Fruit fly (Drosophila melanogaster) whole organism, prepupa: ENCODE data around the gene dsx-c73A.

Experiments
- Blimp-1 ChIP-seq: fragments of 200-800 bp; sonication (Bioruptor generic); optimal IDR thresholded peaks from 3 replicates; lab custom pipeline; 2017; ENCODE audit warnings: missing biosample characterization, missing genetic modification characterization, mild to moderate bottlenecking, moderate library complexity, missing genetic modification reagents
- CG10631 ChIP-seq: fragments of 200-800 bp; sonication (Bioruptor generic); optimal IDR thresholded peaks from 2 replicates; lab custom pipeline; 2016; ENCODE audit warnings: missing biosample characterization, missing genetic modification characterization
- CG10669 ChIP-seq: fragments of 200-800 bp; sonication (Bioruptor generic); optimal IDR thresholded peaks from 3 replicates; lab custom pipeline; 2018; ENCODE audit warnings: missing biosample characterization, mild to moderate bottlenecking, missing genetic modification characterization, moderate library complexity
- CG11762 ChIP-seq: fragments of 200-800 bp; sonication (Bioruptor generic); optimal IDR thresholded peaks from 3 replicates; lab custom pipeline; 2016; ENCODE audit warnings: missing biosample characterization, missing genetic modification characterization; ENCODE audit not compliant: insufficient read depth
- CG15336 ChIP-seq: fragments of 200-800 bp; sonication (Bioruptor generic); IDR thresholded peaks from 2 replicates; pipeline ENCODE4 v1.3.6; 2022; ENCODE audit warnings: missing biosample characterization, missing genetic modification characterization
- CG3032 ChIP-seq: fragments of 200-800 bp; optimal IDR thresholded peaks from 2 replicates; lab custom pipeline; 2019; ENCODE audit warnings: missing biosample characterization, mild to moderate bottlenecking, missing genetic modification characterization, moderate library complexity
- CG31627 ChIP-seq: fragments of 200-800 bp; sonication (Bioruptor generic); optimal IDR thresholded peaks from 3 replicates; lab custom pipeline; 2016; ENCODE audit warnings: missing biosample characterization, missing genetic modification characterization
- CG32006 ChIP-seq: fragments of 200-800 bp; sonication (Bioruptor generic); optimal IDR thresholded peaks from 3 replicates; lab custom pipeline; 2017; ENCODE audit warnings: missing biosample characterization, mild to moderate bottlenecking, missing genetic modification characterization
- CG3919 ChIP-seq: fragments of 200-800 bp; sonication (Bioruptor generic); optimal IDR thresholded peaks from 3 replicates; lab custom pipeline; 2016; ENCODE audit warnings: missing biosample characterization, missing genetic modification characterization
- CG4318 ChIP-seq: fragments of 200-800 bp; sonication (Bioruptor generic); optimal IDR thresholded peaks from 3 replicates; lab custom pipeline; 2017; ENCODE audit warnings: missing biosample characterization, mild to moderate bottlenecking, missing genetic modification characterization
- CG6163 ChIP-seq: fragments of 200-800 bp; sonication (Bioruptor generic); IDR thresholded peaks from 3 replicates; pipeline ENCODE4 v1.3.6; 2022; ENCODE audit warnings: missing biosample characterization, missing genetic modification characterization
- CG6276 ChIP-seq: fragments of 200-800 bp; sonication (Bioruptor generic); optimal IDR thresholded peaks from 2 replicates; lab custom pipeline; 2017; ENCODE audit warnings: missing biosample characterization, mild to moderate bottlenecking, missing genetic modification characterization
- CG6792 ChIP-seq: fragments of 200-800 bp; sonication (Bioruptor generic); optimal IDR thresholded peaks from 3 replicates; lab custom pipeline; 2016; ENCODE audit warnings: missing biosample characterization, missing genetic modification characterization
- CG6854 ChIP-seq: fragments of 200-800 bp; sonication (Bioruptor generic); optimal IDR thresholded peaks from 2 replicates; lab custom pipeline; 2017; ENCODE audit warnings: missing biosample characterization, mild to moderate bottlenecking, missing genetic modification characterization
- CG7368 ChIP-seq: fragments of 200-800 bp; sonication (Bioruptor generic); optimal IDR thresholded peaks from 3 replicates; lab custom pipeline; 2016; ENCODE audit warnings: missing biosample characterization, missing genetic modification characterization
- CG9139 ChIP-seq: fragments of 200-800 bp; sonication (Bioruptor generic); optimal IDR thresholded peaks from 3 replicates; lab custom pipeline; 2017; ENCODE audit warnings: missing biosample characterization, mild to moderate bottlenecking, missing genetic modification characterization
- Eip75B ChIP-seq: fragments of 200-800 bp; sonication (Bioruptor generic); optimal IDR thresholded peaks from 3 replicates; lab custom pipeline; 2016; ENCODE audit warnings: missing biosample characterization, missing genetic modification characterization
- Eip78C ChIP-seq: fragments of 200-800 bp; sonication (Bioruptor generic); peaks from one replicate; lab custom pipeline; 2016; ENCODE audit warnings: missing biosample characterization, missing genetic modification characterization
- Ets21C ChIP-seq: fragments of 200-800 bp; sonication (Bioruptor generic); optimal IDR thresholded peaks from 3 replicates; lab custom pipeline; 2016; ENCODE audit warnings: missing biosample characterization, missing genetic modification characterization
- Ets96B ChIP-seq: fragments of 200-800 bp; optimal IDR thresholded peaks from 2 replicates; lab custom pipeline; 2019; ENCODE audit warnings: missing biosample characterization, mild to moderate bottlenecking, missing genetic modification characterization, moderate library complexity
- Gug ChIP-seq: fragments of 200-800 bp; sonication (Bioruptor generic); IDR thresholded peaks from 2 replicates; pipeline ENCODE4 v1.3.6; 2022; ENCODE audit warnings: missing biosample characterization, missing genetic modification characterization
- Hr38 ChIP-seq: sonication (Bioruptor generic); optimal IDR thresholded peaks from 2 replicates; lab custom pipeline; 2016; ENCODE audit warnings: missing biosample characterization, missing genetic modification characterization
- Hr39 ChIP-seq: fragments of 200-800 bp; sonication (Bioruptor generic); optimal IDR thresholded peaks from 2 replicates; lab custom pipeline; 2016; ENCODE audit warnings: missing biosample characterization, missing genetic modification characterization
- Hr4 ChIP-seq: fragments of 200-800 bp; sonication (Bioruptor generic); optimal IDR thresholded peaks from 3 replicates; lab custom pipeline; 2016; ENCODE audit warnings: missing biosample characterization, missing genetic modification characterization
- Lpt ChIP-seq: fragments of 200-800 bp; sonication (Bioruptor generic); optimal IDR thresholded peaks from 3 replicates; lab custom pipeline; 2016; ENCODE audit warnings: missing biosample characterization, missing genetic modification characterization
- Met ChIP-seq: fragments of 200-800 bp; sonication (Bioruptor generic); optimal IDR thresholded peaks from 3 replicates; lab custom pipeline; 2016; ENCODE audit warnings: missing biosample characterization, missing genetic modification characterization
- OdsH ChIP-seq: fragments of 200-800 bp; sonication (Bioruptor generic); optimal IDR thresholded peaks from 3 replicates; lab custom pipeline; 2016; ENCODE audit warnings: missing biosample characterization, missing genetic modification characterization
- Smox ChIP-seq: fragments of 200-800 bp; sonication (Bioruptor generic); optimal IDR thresholded peaks from 3 replicates; lab custom pipeline; 2016; ENCODE audit warnings: missing biosample characterization, missing genetic modification characterization
- Sox102F ChIP-seq: fragments of 200-800 bp; sonication (Bioruptor generic); optimal IDR thresholded peaks from 2 replicates; lab custom pipeline; 2016; ENCODE audit warnings: missing biosample characterization, mild to moderate bottlenecking, missing genetic modification characterization
- Sox14 ChIP-seq: fragments of 200-800 bp; sonication (Bioruptor generic); optimal IDR thresholded peaks from 3 replicates; lab custom pipeline; 2016; ENCODE audit warnings: missing biosample characterization, missing genetic modification characterization
- cyc ChIP-seq: fragments of 200-800 bp; sonication (Bioruptor generic); optimal IDR thresholded peaks from 3 replicates; lab custom pipeline; 2016; ENCODE audit warnings: missing biosample characterization, missing genetic modification characterization
- dac ChIP-seq: fragments of 200-800 bp; sonication (Bioruptor generic); optimal IDR thresholded peaks from 2 replicates; lab custom pipeline; 2017; ENCODE audit warnings: missing biosample characterization, mild to moderate bottlenecking, missing genetic modification characterization
- eg ChIP-seq: fragments of 200-800 bp; sonication (Bioruptor generic); IDR thresholded peaks from 3 replicates; pipeline ENCODE4 v1.3.6; 2022; ENCODE audit warnings: missing biosample characterization, missing genetic modification characterization
- esn ChIP-seq: fragments of 200-800 bp; sonication (Bioruptor generic); optimal IDR thresholded peaks from 2 replicates; lab custom pipeline; 2016; ENCODE audit warnings: missing biosample characterization, mild to moderate bottlenecking, missing genetic modification characterization, moderate library complexity
- fkh ChIP-seq: fragments of 200-800 bp; sonication (Bioruptor generic); optimal IDR thresholded peaks from 3 replicates; lab custom pipeline; 2017; ENCODE audit warnings: missing biosample characterization, mild to moderate bottlenecking, missing genetic modification characterization, moderate library complexity
- lz ChIP-seq: fragments of 200-800 bp; sonication (Bioruptor generic); optimal IDR thresholded peaks from 3 replicates; lab custom pipeline; 2016; ENCODE audit warnings: missing biosample characterization, missing genetic modification characterization
- net ChIP-seq: fragments of 200-800 bp; sonication (Bioruptor generic); optimal IDR thresholded peaks from 3 replicates; lab custom pipeline; 2016; ENCODE audit warnings: missing biosample characterization, missing genetic modification characterization
- salr ChIP-seq, 2 experiments: fragments of 200-800 bp; sonication (Bioruptor generic); optimal IDR thresholded peaks; 3 replicates each; lab custom pipeline; 2016 to 2018; ENCODE audit warnings: missing biosample characterization in 2 of 2, missing genetic modification characterization in 2 of 2, mild to moderate bottlenecking in 1 of 2
- ss ChIP-seq, 2 experiments: fragments of 200-800 bp; sonication (Bioruptor generic); optimal IDR thresholded peaks; 2 replicates in 1 of 2; 3 replicates in 1 of 2; lab custom pipeline; 2017 to 2018; ENCODE audit warnings: mild to moderate bottlenecking in 2 of 2, missing biosample characterization in 2 of 2, missing genetic modification characterization in 2 of 2, moderate library complexity in 1 of 2
- svp ChIP-seq: fragments of 200-800 bp; sonication (Bioruptor generic); peaks from one replicate; lab custom pipeline; 2016; ENCODE audit warnings: missing biosample characterization, missing genetic modification characterization
- vri ChIP-seq: fragments of 200-800 bp; sonication (Bioruptor generic); optimal IDR thresholded peaks from 3 replicates; lab custom pipeline; 2016; ENCODE audit warnings: missing biosample characterization, mild to moderate bottlenecking, missing genetic modification characterization

Gene dsx-c73A

DNA sequence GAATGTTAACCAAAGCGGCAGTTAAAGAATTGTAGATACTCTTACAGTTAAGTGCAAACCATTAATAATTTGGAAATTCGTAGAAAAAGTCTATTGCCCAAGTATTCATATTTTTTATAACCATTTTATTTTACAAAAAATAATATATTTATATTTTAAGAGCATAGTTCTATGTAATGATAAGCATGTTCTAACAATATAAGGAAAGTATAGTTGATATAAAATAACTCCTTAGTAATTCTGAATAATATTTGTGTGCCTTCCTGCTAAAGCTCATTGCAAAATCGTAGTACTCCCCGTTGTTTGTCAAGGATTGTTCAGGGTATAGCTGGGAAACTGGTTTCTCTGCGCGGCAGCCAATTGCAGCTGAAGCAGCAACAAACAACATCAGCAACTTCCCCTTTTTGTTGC is 25.0 kb upstream of the dsx-c73A start (continued):
- TF ChIP-seq net (GFP tag; lab: Kevin White, UChicago) = peak; percentile 71
- peak; percentile 62 for TF ChIP-seq Met
- no peak; the same call in 1 of the 2 replicates for TF ChIP-seq Gug (GFP tag; lab: Robert Waterston, UW)
- peak; percentile 87 for TF ChIP-seq CG15336 (GFP tag; lab: Robert Waterston, UW)
- TF ChIP-seq CG6792 (GFP tag; lab: Kevin White, UChicago) = peak; percentile 85
- TF ChIP-seq fkh (GFP tag; lab: Kevin White, UChicago) = no peak
- TF ChIP-seq CG11762 (GFP tag; lab: Kevin White, UChicago) = peak; percentile 79
- peak; percentile 49 for TF ChIP-seq cyc (GFP tag; lab: Kevin White, UChicago)
- TF ChIP-seq, all 60 proteins: peak for 55

DNA sequence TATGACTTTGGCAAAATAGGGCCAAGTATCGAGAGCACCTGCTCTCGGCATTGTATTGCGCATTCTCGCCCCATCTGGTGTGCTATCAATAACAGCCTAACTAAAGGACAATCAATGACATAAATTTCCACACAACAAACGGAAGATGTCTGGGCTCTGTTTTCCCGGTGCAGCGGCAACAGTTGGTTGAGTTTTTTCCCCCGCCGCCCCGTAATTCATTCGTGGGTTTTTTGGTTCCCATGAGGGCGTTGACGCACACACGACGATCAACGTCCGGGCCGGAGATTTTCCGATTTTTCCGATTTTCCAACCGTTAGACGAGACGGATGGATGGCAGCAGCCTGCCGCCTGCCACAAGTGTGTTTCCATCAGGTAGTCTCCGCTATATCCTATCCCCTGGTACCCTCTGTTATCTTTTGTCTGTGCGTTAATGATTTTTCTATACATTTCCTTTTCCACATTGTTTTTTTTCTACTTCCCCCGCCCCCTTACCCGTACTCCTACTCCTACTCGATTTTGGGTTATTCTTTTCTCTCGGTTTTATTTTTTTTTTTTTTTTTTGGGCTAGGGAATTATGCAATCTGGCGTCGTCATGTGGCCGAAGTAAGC is 23.9 kb upstream of the dsx-c73A start:
- TF ChIP-seq svp (GFP tag; lab: Kevin White, UChicago) (no peak), Sox102F (GFP tag; lab: Kevin White, UChicago) (no peak)
- TF ChIP-seq, all 60 proteins: peak for 0

DNA sequence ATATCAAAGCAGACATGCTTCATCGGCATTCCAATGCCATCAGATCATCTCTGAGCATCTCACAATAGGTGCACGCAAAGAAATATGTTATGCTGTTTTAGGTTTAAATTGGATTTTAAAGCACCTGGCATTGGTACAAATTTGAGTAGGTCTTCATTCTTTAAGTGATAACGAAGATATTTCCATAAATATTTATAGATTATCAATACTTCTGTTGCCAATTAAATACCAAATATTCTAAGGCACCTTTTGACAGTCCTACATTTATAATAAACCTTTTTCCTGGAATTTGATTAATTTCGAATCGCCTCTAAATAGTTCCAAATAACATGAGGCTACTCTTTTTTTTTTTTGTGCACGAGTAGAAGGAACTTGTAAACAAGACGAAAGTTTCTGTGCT is 22.4 kb upstream of the dsx-c73A start:
- TF ChIP-seq Met (peak; percentile 21), Eip75B (GFP tag; lab: Kevin White, UChicago) (peak; percentile 41), lz (GFP tag; lab: Kevin White, UChicago) (peak; percentile 11), esn (GFP tag; lab: Kevin White, UChicago) (peak; percentile 48), Hr4 (GFP tag; lab: Kevin White, UChicago) (peak; percentile 14), Gug (GFP tag; lab: Robert Waterston, UW) (no peak), CG32006 (GFP tag; lab: Kevin White, UChicago) (peak; percentile 21), cyc (GFP tag; lab: Kevin White, UChicago) (peak; percentile 22), Smox (GFP tag; lab: Kevin White, UChicago) (peak; percentile 9), vri (no peak), Eip78C (peak; percentile 67)

DNA sequence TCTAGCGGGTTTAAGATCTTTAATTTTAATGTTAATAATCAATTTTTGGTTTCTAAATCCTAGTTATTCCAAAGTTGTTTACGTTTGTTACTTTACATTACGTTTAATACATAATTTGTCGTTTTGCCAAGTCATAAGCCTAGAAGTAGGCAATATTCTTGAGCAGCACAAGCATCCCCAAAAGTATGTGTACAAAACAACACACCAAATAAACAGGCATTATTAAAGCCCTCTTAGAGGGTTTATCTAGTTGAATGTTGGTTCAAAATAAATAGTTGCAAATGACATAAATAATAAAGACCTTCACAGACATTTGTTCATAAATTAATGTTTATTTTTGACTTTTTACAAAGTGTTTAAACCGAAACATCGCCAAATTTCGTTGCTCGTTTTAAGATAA is 18.3 kb upstream of the dsx-c73A start:
- TF ChIP-seq Eip75B (GFP tag; lab: Kevin White, UChicago) (no peak), Eip78C (peak; percentile 19)

DNA sequence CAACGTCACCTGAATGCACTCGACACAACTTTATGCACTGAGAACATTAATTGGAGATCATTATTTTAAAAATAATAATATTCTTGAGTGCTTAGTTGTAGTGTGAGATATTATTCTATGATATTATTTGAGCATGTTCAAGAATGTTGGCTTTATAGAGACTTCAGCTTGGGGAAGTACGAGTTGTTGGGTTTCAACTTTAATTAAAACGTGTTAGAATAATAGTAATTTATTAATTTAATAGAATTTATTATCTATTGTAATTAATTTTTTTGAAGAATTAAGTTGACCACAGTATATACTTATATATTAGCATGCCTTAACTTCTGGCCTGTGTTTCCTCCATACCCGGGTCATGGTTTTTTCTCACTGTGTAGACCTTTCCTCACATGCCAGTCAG is 12.1 kb upstream of the dsx-c73A start:
- peak; percentile 59 for TF ChIP-seq CG3032 (tag; lab: Kevin White, UChicago)
- no peak for TF ChIP-seq Smox (GFP tag; lab: Kevin White, UChicago)
- peak; percentile 35 for TF ChIP-seq CG9139 (GFP tag; lab: Kevin White, UChicago)
- TF ChIP-seq CG6854 = no peak
- peak; percentile 2 for TF ChIP-seq CG6792 (GFP tag; lab: Kevin White, UChicago)
- TF ChIP-seq ss (GFP tag; optimal IDR thresholded peaks at IDR 0.05; lab: Kevin White, UChicago) = peak in 1 of 2 experiments; percentile 33
- TF ChIP-seq CG32006 (GFP tag; lab: Kevin White, UChicago) = peak; percentile 84
- peak; percentile 38 for TF ChIP-seq CG10669 (GFP tag; lab: Kevin White, UChicago)
- TF ChIP-seq CG6276 (GFP tag; lab: Kevin White, UChicago) = peak; percentile 64
- no peak for TF ChIP-seq Ets21C (GFP tag; lab: Kevin White, UChicago)
- TF ChIP-seq eg (GFP tag; lab: Robert Waterston, UW) = peak; percentile 34; the same call in 2 of the 3 replicates
- peak; percentile 48 for TF ChIP-seq Lpt (GFP tag; lab: Kevin White, UChicago)
- no peak for TF ChIP-seq Hr38 (GFP tag; lab: Kevin White, UChicago)
- no peak for TF ChIP-seq Blimp-1 (GFP tag; lab: Kevin White, UChicago)
- TF ChIP-seq CG7368 (GFP tag; lab: Kevin White, UChicago) = no peak
- no peak for TF ChIP-seq CG31627 (GFP tag; lab: Kevin White, UChicago)
- peak; percentile 38 for TF ChIP-seq OdsH
- peak; percentile 72 for TF ChIP-seq CG4318 (GFP tag; lab: Kevin White, UChicago)
- TF ChIP-seq CG10631 (GFP tag; lab: Kevin White, UChicago) = peak; percentile 53
- peak in 1 of 2 experiments; percentile 69 for TF ChIP-seq salr (GFP tag; optimal IDR thresholded peaks at IDR 0.05; lab: Kevin White, UChicago)
- no peak for TF ChIP-seq svp (GFP tag; lab: Kevin White, UChicago)
- TF ChIP-seq Ets96B (tag; lab: Kevin White, UChicago) = peak; percentile 33
- TF ChIP-seq fkh (GFP tag; lab: Kevin White, UChicago) = no peak
- no peak for TF ChIP-seq Sox102F (GFP tag; lab: Kevin White, UChicago)
- peak; percentile 42; the same call in 2 of the 3 replicates for TF ChIP-seq CG6163
- TF ChIP-seq CG3919 = peak; percentile 63
- no peak for TF ChIP-seq Eip75B (GFP tag; lab: Kevin White, UChicago)
- no peak for TF ChIP-seq Hr39
- no peak for TF ChIP-seq dac
- TF ChIP-seq Sox14 (GFP tag; lab: Kevin White, UChicago) = no peak
- TF ChIP-seq CG11762 (GFP tag; lab: Kevin White, UChicago) = no peak
